Fruit fly (Drosophila melanogaster): ENCODE measurements around the gene hec.

DNA sequence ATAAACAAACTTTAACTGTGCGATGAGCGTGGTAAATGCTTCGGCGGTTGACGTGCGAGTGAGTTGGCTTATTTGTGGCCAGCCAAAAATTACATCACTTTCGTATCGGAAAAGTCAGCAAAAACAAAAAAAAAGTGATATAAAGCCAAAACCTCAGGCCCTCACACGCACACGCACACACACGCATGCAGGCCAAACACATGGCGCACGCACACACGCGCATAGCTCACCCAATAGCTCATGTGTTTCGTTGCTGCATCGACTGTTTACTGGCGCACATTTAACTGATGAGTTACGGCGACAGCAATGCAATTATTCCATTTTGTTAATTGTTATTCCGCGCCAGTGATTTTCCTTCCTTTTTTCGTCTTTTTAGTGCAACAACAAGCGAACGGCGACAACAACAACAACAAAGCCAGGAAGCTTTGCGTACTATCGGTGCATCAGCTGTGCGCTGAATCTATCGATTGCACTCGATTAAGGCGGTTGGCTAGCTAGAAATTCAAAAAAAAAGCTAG is 54.1 kb downstream of the hec start, which contains the start of gene Flad1:
- TF ChIP-seq insv (optimal IDR thresholded peaks at IDR 0.05) (no peak), psq (optimal IDR thresholded peaks at IDR 0.05) (no peak), ttk (optimal IDR thresholded peaks at IDR 0.05) (no peak), Myc (optimal IDR thresholded peaks at IDR 0.05) (no peak)

All from Kc167 (cell line).